Fruit fly (Drosophila melanogaster) whole organism, embryonic: ENCODE results near the gene alpha-Est3.

Source experiments
- Blimp-1 ChIP-seq: fragments of 200-800 bp; sonication (Bioruptor generic); optimal IDR thresholded peaks from 3 replicates; lab custom pipeline; 2018; ENCODE audit warnings: missing biosample characterization, missing genetic modification characterization, mild to moderate bottlenecking, moderate library complexity, missing genetic modification reagents
- Dad ChIP-seq: fragments of 200-800 bp; sonication (Bioruptor generic); optimal IDR thresholded peaks from 3 replicates; lab custom pipeline; 2016; ENCODE audit warnings: missing biosample characterization, missing genetic modification characterization
- tna ChIP-seq: fragments of 200-800 bp; sonication (Bioruptor generic); IDR thresholded peaks from 2 replicates; pipeline ENCODE4 v1.3.6; 2022; ENCODE audit warnings: missing biosample characterization, missing genetic modification characterization; ENCODE audit not compliant: partially characterized antibody

dm6 chr3R:7538435-7538834 is 3.0 kb downstream of the alpha-Est3 start, which contains the start of gene alpha-Est4:
- TF ChIP-seq Dad (GFP tag; lab: Kevin White, UChicago) = no peak
- TF ChIP-seq Blimp-1 (GFP tag; lab: Kevin White, UChicago) = no peak
- TF ChIP-seq tna (GFP tag; lab: Robert Waterston, UW) = no peak
